Worm (Caenorhabditis elegans): ENCODE measurements around the gene Y102A11A.5.

The Y102A11A.5 gene

DNA sequence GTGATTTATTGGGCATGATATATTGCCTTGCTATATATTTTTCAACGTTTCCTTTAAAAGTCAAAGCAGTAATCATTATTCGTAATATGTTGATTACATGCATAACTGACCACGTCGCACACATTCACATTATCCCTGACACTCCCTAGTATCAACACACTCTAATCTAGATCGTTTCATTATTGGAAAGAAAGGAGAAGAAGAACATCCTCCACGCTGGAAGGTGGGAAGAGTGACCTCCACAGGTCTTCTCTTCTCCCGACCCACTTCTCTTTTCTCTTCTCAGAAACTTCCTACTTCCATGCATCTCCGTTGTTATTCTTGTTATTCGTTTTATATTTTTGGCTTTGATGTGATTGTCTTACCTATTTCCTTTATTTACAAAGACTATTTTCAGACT is 42.7 kb upstream of the Y102A11A.5 start, which contains the start of gene txdc-12.2:
Gene txdc-12.2, plus strand, starts transcription at position 396 of the 400 bp plus-strand sequence.
- peak; percentile 1 for TF ChIP-seq fos-1 (tag; optimal IDR thresholded peaks at IDR 0.05)
- no peak for TF ChIP-seq lsy-2 (tag; optimal IDR thresholded peaks at IDR 0.05)
- no peak for TF ChIP-seq dmd-4 (tag; optimal IDR thresholded peaks at IDR 0.05)
- no peak for TF ChIP-seq ztf-11 (tag; optimal IDR thresholded peaks at IDR 0.05)
- no peak for TF ChIP-seq nhr-12 (tag; optimal IDR thresholded peaks at IDR 0.05)
- TF ChIP-seq sem-4 (tag; optimal IDR thresholded peaks at IDR 0.05), result no peak
- TF ChIP-seq unc-55 (GFP tag; optimal IDR thresholded peaks at IDR 0.05), result no peak
- TF ChIP-seq nhr-129 (tag; optimal IDR thresholded peaks at IDR 0.05), result no peak

ce11 chrX:2071392-2072001 is 40.1 kb upstream of the Y102A11A.5 start:
- TF ChIP-seq gmeb-1 (tag; optimal IDR thresholded peaks at IDR 0.05) (peak; percentile 52), aly-2 (tag; optimal IDR thresholded peaks at IDR 0.05) (no peak), lsy-2 (tag; optimal IDR thresholded peaks at IDR 0.05) (no peak), lin-13 (GFP tag; optimal IDR thresholded peaks at IDR 0.05) (peak; percentile 34), F13H6.1 (tag; optimal IDR thresholded peaks at IDR 0.05) (peak; percentile 73), ceh-82 (tag; optimal IDR thresholded peaks at IDR 0.05) (no peak), nhr-25 (tag; optimal IDR thresholded peaks at IDR 0.05) (peak; percentile 86), ceh-16 (tag; optimal IDR thresholded peaks at IDR 0.05) (peak; percentile 54), unc-39 (tag; optimal IDR thresholded peaks at IDR 0.05) (no peak), peb-1 (tag; optimal IDR thresholded peaks at IDR 0.05) (no peak), nhr-11 (tag; optimal IDR thresholded peaks at IDR 0.05) (no peak), fos-1 (tag; optimal IDR thresholded peaks at IDR 0.05) (peak; percentile 37), nhr-237 (tag; optimal IDR thresholded peaks at IDR 0.05) (no peak), elt-1 (tag; optimal IDR thresholded peaks at IDR 0.05) (no peak), sma-3 (GFP tag; optimal IDR thresholded peaks at IDR 0.05) (peak; percentile 62), nhr-6 (tag; optimal IDR thresholded peaks at IDR 0.05) (no peak), C34F6.9 (tag; optimal IDR thresholded peaks at IDR 0.05) (peak; percentile 88), lin-11 (tag; optimal IDR thresholded peaks at IDR 0.05) (peak; percentile 77), mab-5 (tag; optimal IDR thresholded peaks at IDR 0.05) (peak; percentile 68), mdl-1 (tag; optimal IDR thresholded peaks at IDR 0.05) (peak; percentile 64 to 87), ama-1 (optimal IDR thresholded peaks at IDR 0.05) (peak; percentile 15), nhr-10 (tag; optimal IDR thresholded peaks at IDR 0.05) (peak; percentile 37), alr-1 (tag; optimal IDR thresholded peaks at IDR 0.05) (no peak), ztf-4 (tag; optimal IDR thresholded peaks at IDR 0.05) (peak; percentile 42), dmd-4 (tag; optimal IDR thresholded peaks at IDR 0.05) (no peak), egl-27 (tag; optimal IDR thresholded peaks at IDR 0.05) (no peak), zag-1 (tag; optimal IDR thresholded peaks at IDR 0.05) (no peak), ztf-11 (tag; optimal IDR thresholded peaks at IDR 0.05) (no peak), skn-1 (tag; optimal IDR thresholded peaks at IDR 0.05) (no peak), unc-62 (GFP tag; optimal IDR thresholded peaks at IDR 0.05) (no peak), lin-39 (tag; optimal IDR thresholded peaks at IDR 0.05) (no peak), crh-2 (tag; optimal IDR thresholded peaks at IDR 0.05) (peak; percentile 75), snpc-4 (tag; optimal IDR thresholded peaks at IDR 0.05) (peak; percentile 48), nhr-77 (tag; optimal IDR thresholded peaks at IDR 0.05) (no peak), elt-3 (tag; optimal IDR thresholded peaks at IDR 0.05) (no peak), nhr-129 (tag; optimal IDR thresholded peaks at IDR 0.05) (peak; percentile 87), nhr-23 (tag; optimal IDR thresholded peaks at IDR 0.05) (no peak), R02D3.7 (tag; optimal IDR thresholded peaks at IDR 0.05) (no peak), blmp-1 (tag; optimal IDR thresholded peaks at IDR 0.05; ENCODE audit: insufficient read depth) (no peak), ZK546.5 (tag; optimal IDR thresholded peaks at IDR 0.05) (no peak), mbf-1 (tag; optimal IDR thresholded peaks at IDR 0.05) (no peak), unc-55 (GFP tag; optimal IDR thresholded peaks at IDR 0.05) (peak; percentile 72), sma-9 (GFP tag; optimal IDR thresholded peaks at IDR 0.05) (peak; percentile 79), sma-9 (tag; optimal IDR thresholded peaks at IDR 0.05) (no peak), Y55F3AM.14 (GFP tag; optimal IDR thresholded peaks at IDR 0.05) (peak; percentile 2), sem-4 (tag; optimal IDR thresholded peaks at IDR 0.05) (peak; percentile 50), nhr-21 (tag; optimal IDR thresholded peaks at IDR 0.05) (peak; percentile 30)

Measured in whole organism, L2 larva.